Worm (Caenorhabditis elegans): ENCODE data around the gene ampd-1.

- TF ChIP-seq ceh-22 (tag; optimal IDR thresholded peaks at IDR 0.05), result no peak
- TF ChIP-seq dve-1 (tag; optimal IDR thresholded peaks at IDR 0.05), result no peak
- no peak for TF ChIP-seq rnt-1 (tag; optimal IDR thresholded peaks at IDR 0.05)
- no peak for TF ChIP-seq ceh-24 (tag; optimal IDR thresholded peaks at IDR 0.05)
- TF ChIP-seq ceh-45 (GFP tag; IDR thresholded peaks at IDR 0.05), result no peak
- TF ChIP-seq K02D7.2 (tag; optimal IDR thresholded peaks at IDR 0.05), result no peak
- TF ChIP-seq ceh-31 (tag; optimal IDR thresholded peaks at IDR 0.05), result no peak
- TF ChIP-seq lin-11 (tag; optimal IDR thresholded peaks at IDR 0.05), result no peak
- TF ChIP-seq pqm-1 (tag; optimal IDR thresholded peaks at IDR 0.05), result no peak
- no peak for TF ChIP-seq nhr-11 (tag; optimal IDR thresholded peaks at IDR 0.05)
- TF ChIP-seq hlh-30 (tag; optimal IDR thresholded peaks at IDR 0.05; ENCODE audit: insufficient read depth), result no peak
These were observed 22.9 kb upstream of the ampd-1 start for ce11 chrII:5180272-5180671.

Measured in whole organism, late embryonic.